Fruit fly (Drosophila melanogaster): ENCODE measurements around the gene Mkrn1.

Mkrn1 gene

dm6 chr3L:21507354-21507928 is 26.1 kb downstream of the Mkrn1 start, which contains the start of the genes Glg1 and M6 (continued):
- TF ChIP-seq onecut (GFP tag; IDR thresholded peaks at IDR 0.05) (peak; percentile 58), Hmr (GFP tag; optimal IDR thresholded peaks at IDR 0.05) (peak; percentile 60), Ptx1 (GFP tag; IDR thresholded peaks at IDR 0.05) (peak; percentile 61), stwl (tag; optimal IDR thresholded peaks at IDR 0.05) (peak; percentile 49), eyg (GFP tag; optimal IDR thresholded peaks at IDR 0.05) (no peak), CG11456 (GFP tag; IDR thresholded peaks at IDR 0.05) (peak; percentile 71; the same call in 1 of the 3 replicates), B-H2 (GFP tag; optimal IDR thresholded peaks at IDR 0.05) (peak; percentile 51), D19A (tag; optimal IDR thresholded peaks at IDR 0.05) (peak; percentile 51), lmd (GFP tag; IDR thresholded peaks at IDR 0.05) (peak; percentile 64), CG10321 (GFP tag; IDR thresholded peaks at IDR 0.05) (no peak), CG8290 (GFP tag; optimal IDR thresholded peaks at IDR 0.05) (peak; percentile 62), CG8290 (tag; optimal IDR thresholded peaks at IDR 0.05) (peak; percentile 63 to 74), Hand (GFP tag; optimal IDR thresholded peaks at IDR 0.05) (no peak), CG1832 (GFP tag; optimal IDR thresholded peaks at IDR 0.05) (no peak), CG10267 (tag; optimal IDR thresholded peaks at IDR 0.05) (peak; percentile 70), Asciz (GFP tag; optimal IDR thresholded peaks at IDR 0.05) (peak; percentile 39), Sry-δ (GFP tag; optimal IDR thresholded peaks at IDR 0.05) (peak; percentile 86), TFAM (GFP tag; optimal IDR thresholded peaks at IDR 0.05) (no peak), CG11085 (GFP tag; IDR thresholded peaks at IDR 0.05) (peak; percentile 36; the same call in 1 of the 2 replicates), Stat92E (GFP tag; optimal IDR thresholded peaks at IDR 0.05) (peak in 1 of 3 experiments; percentile 53), CG15269 (tag; optimal IDR thresholded peaks at IDR 0.05) (peak; percentile 74), Doc2 (GFP tag; IDR thresholded peaks at IDR 0.05) (no peak), Hey (tag; optimal IDR thresholded peaks at IDR 0.05) (no peak), CG8765 (GFP tag; IDR thresholded peaks at IDR 0.05) (no peak), C15 (GFP tag; IDR thresholded peaks at IDR 0.05) (0 out of 3 replicates have a peak, but pooled peaks have one; percentile 29), ci (GFP tag; IDR thresholded peaks at IDR 0.05) (peak; percentile 43; the same call in 1 of the 3 replicates), CG11560 (tag; IDR thresholded peaks at IDR 0.05) (peak; percentile 19; the same call in 1 of the 3 replicates), CG14050 (GFP tag; IDR thresholded peaks at IDR 0.05) (no peak), bsh (GFP tag; optimal IDR thresholded peaks at IDR 0.05) (peak in 1 of 2 experiments; percentile 49), CG17385 (GFP tag; optimal IDR thresholded peaks at IDR 0.05) (peak; percentile 63), ham (GFP tag; IDR thresholded peaks at IDR 0.05) (no peak), H15 (GFP tag; IDR thresholded peaks at IDR 0.05) (peak; percentile 29; the same call in 1 of the 3 replicates), gsb (GFP tag; IDR thresholded peaks at IDR 0.05) (no peak), CG3838 (GFP tag; optimal IDR thresholded peaks at IDR 0.05) (peak; percentile 43), CG18476 (GFP tag; optimal IDR thresholded peaks at IDR 0.05) (peak; percentile 0), Doc3 (GFP tag; IDR thresholded peaks at IDR 0.05; ENCODE audit: partially characterized antibody) (peak; percentile 94), mam (GFP tag; optimal IDR thresholded peaks at IDR 0.05) (peak; percentile 81), BtbVII (GFP tag; optimal IDR thresholded peaks at IDR 0.05) (no peak), da (GFP tag; optimal IDR thresholded peaks at IDR 0.05) (peak; percentile 15), CG4424 (GFP tag; optimal IDR thresholded peaks at IDR 0.05) (peak; percentile 71), cad (GFP tag; optimal IDR thresholded peaks at IDR 0.05) (no peak), p53 (GFP tag; optimal IDR thresholded peaks at IDR 0.05) (no peak), bowl (GFP tag; IDR thresholded peaks at IDR 0.05) (no peak), dysf (GFP tag; IDR thresholded peaks at IDR 0.05) (peak; percentile 55; the same call in 2 of the 3 replicates), CG17612 (GFP tag; IDR thresholded peaks at IDR 0.05) (no peak), CG13424 (tag; optimal IDR thresholded peaks at IDR 0.05) (peak; percentile 74), CG12071 (GFP tag; optimal IDR thresholded peaks at IDR 0.05) (no peak), Side (GFP tag; optimal IDR thresholded peaks at IDR 0.05) (peak; percentile 41), Hsf (GFP tag; optimal IDR thresholded peaks at IDR 0.05) (peak; percentile 73), CG10366 (GFP tag; IDR thresholded peaks at IDR 0.05) (peak; percentile 54; the same call in 1 of the 2 replicates), Dip3 (GFP tag; optimal IDR thresholded peaks at IDR 0.05) (peak; percentile 63)

All from whole organism, embryonic.